Fruit fly (Drosophila melanogaster) whole organism, embryonic: ENCODE results near the gene dbo.

Experiments used
- ATbp ChIP-seq: fragments of 200-800 bp; sonication (Bioruptor generic); optimal IDR thresholded peaks from 2 replicates; lab custom pipeline; 2017; ENCODE audit warnings: missing biosample characterization, mild to moderate bottlenecking, missing genetic modification characterization, missing genetic modification reagents
- Antp ChIP-seq: fragments of 200-800 bp; sonication (Bioruptor generic); optimal IDR thresholded peaks from 3 replicates; lab custom pipeline; 2016; ENCODE audit warnings: missing biosample characterization, missing genetic modification characterization
- CG10654 ChIP-seq: fragments of 200-800 bp; sonication (Bioruptor generic); optimal IDR thresholded peaks from 2 replicates; lab custom pipeline; 2016; ENCODE audit warnings: missing biosample characterization, missing genetic modification characterization
- CG13296 ChIP-seq: fragments of 200-800 bp; sonication (Bioruptor generic); optimal IDR thresholded peaks from 3 replicates; lab custom pipeline; 2018; ENCODE audit warnings: missing biosample characterization, mild to moderate bottlenecking, missing genetic modification characterization
- CG14014 ChIP-seq: fragments of 200-800 bp; sonication (Bioruptor generic); IDR thresholded peaks from 2 replicates; pipeline ENCODE4 v1.3.6; 2022; ENCODE audit warnings: missing biosample characterization, missing genetic modification characterization
- CG16779 ChIP-seq: fragments of 200-800 bp; sonication (Bioruptor generic); IDR thresholded peaks from 2 replicates; pipeline ENCODE4 v1.3.6; 2022; ENCODE audit warnings: missing biosample characterization, missing genetic modification characterization
- CG17361 ChIP-seq: fragments of 200-800 bp; sonication (Bioruptor generic); IDR thresholded peaks from 3 replicates; pipeline ENCODE4 v1.3.6; 2022; ENCODE audit warnings: missing biosample characterization, missing genetic modification characterization
- CG18262 ChIP-seq: fragments of 200-800 bp; optimal IDR thresholded peaks from 3 replicates; lab custom pipeline; 2019; ENCODE audit warnings: missing biosample characterization, mild to moderate bottlenecking, missing genetic modification characterization, moderate library complexity
- CG1832 ChIP-seq: fragments of 200-800 bp; sonication (Bioruptor generic); optimal IDR thresholded peaks from 2 replicates; lab custom pipeline; 2017; ENCODE audit warnings: missing biosample characterization, mild to moderate bottlenecking, missing genetic modification characterization, inconsistent platforms
- CG18476 ChIP-seq: fragments of 200-800 bp; sonication (Bioruptor generic); optimal IDR thresholded peaks from 2 replicates; lab custom pipeline; 2016; ENCODE audit warnings: missing biosample characterization, mild to moderate bottlenecking, missing genetic modification characterization
- CG31365 ChIP-seq: fragments of 200-800 bp; sonication (Bioruptor generic); optimal IDR thresholded peaks from 2 replicates; lab custom pipeline; 2018; ENCODE audit warnings: missing biosample characterization, mild to moderate bottlenecking, missing genetic modification characterization
- CG32772 ChIP-seq: fragments of 200-800 bp; sonication (Bioruptor generic); IDR thresholded peaks from 2 replicates; pipeline ENCODE4 v1.3.6; 2022; ENCODE audit warnings: missing biosample characterization, missing genetic modification characterization
- CG34376 ChIP-seq: fragments of 200-800 bp; sonication (Bioruptor generic); optimal IDR thresholded peaks from 2 replicates; lab custom pipeline; 2018; ENCODE audit warnings: missing biosample characterization, mild to moderate bottlenecking, missing genetic modification characterization
- CG43689 ChIP-seq: fragments of 200-800 bp; sonication (Bioruptor generic); IDR thresholded peaks from 2 replicates; pipeline ENCODE4 v1.3.6; 2022; ENCODE audit warnings: missing biosample characterization, missing genetic modification characterization
- CG7556 ChIP-seq: fragments of 200-800 bp; sonication (Bioruptor generic); optimal IDR thresholded peaks from 2 replicates; lab custom pipeline; 2017; ENCODE audit warnings: missing biosample characterization, mild to moderate bottlenecking, missing genetic modification characterization
- CG7963 ChIP-seq: fragments of 200-800 bp; sonication (Bioruptor generic); IDR thresholded peaks from 3 replicates; pipeline ENCODE4 v1.3.6; 2022; ENCODE audit warnings: missing biosample characterization, missing genetic modification characterization; ENCODE audit not compliant: partially characterized antibody
- CG9437 ChIP-seq: fragments of 200-800 bp; sonication (Bioruptor generic); optimal IDR thresholded peaks from 2 replicates; lab custom pipeline; 2018; ENCODE audit warnings: missing biosample characterization, mild to moderate bottlenecking, missing genetic modification characterization
- CrebB ChIP-seq: fragments of 200-800 bp; sonication (Bioruptor generic); optimal IDR thresholded peaks from 3 replicates; lab custom pipeline; 2018; ENCODE audit warnings: missing biosample characterization, mild to moderate bottlenecking, missing genetic modification characterization
- D ChIP-seq, 2 experiments: fragments of 200-800 bp in 1 of 2; fragments of >200 bp in 1 of 2; sonication (Bioruptor generic) in 1 of 2; optimal IDR thresholded peaks; 2 replicates in 1 of 2; 3 replicates in 1 of 2; lab custom pipeline; 2017; ENCODE audit warnings: mild to moderate bottlenecking in 1 of 2, missing biosample characterization in 1 of 2, missing genetic modification characterization in 1 of 2, missing genetic modification reagents in 1 of 2
- Deaf1 ChIP-seq: fragments of 200-800 bp; optimal IDR thresholded peaks from 3 replicates; lab custom pipeline; 2019; ENCODE audit warnings: missing biosample characterization, mild to moderate bottlenecking, missing genetic modification characterization, moderate library complexity
- E2f1 ChIP-seq: fragments of 200-800 bp; sonication (Bioruptor generic); IDR thresholded peaks from 2 replicates; pipeline ENCODE4 v1.3.6; 2022; ENCODE audit warnings: missing biosample characterization, missing genetic modification characterization
- Eip74EF ChIP-seq, 2 experiments: fragments of 200-800 bp in 1 of 2; fragments of >200 bp in 1 of 2; sonication (Bioruptor generic) in 1 of 2; optimal IDR thresholded peaks; 2 replicates each; lab custom pipeline; 2017 to 2019; ENCODE audit warnings: missing biosample characterization in 2 of 2, missing genetic modification characterization in 2 of 2, mild to moderate bottlenecking in 1 of 2, moderate library complexity in 1 of 2
- Kr ChIP-seq: fragments of 200-800 bp; sonication (Bioruptor generic); optimal IDR thresholded peaks from 2 replicates; lab custom pipeline; 2017; ENCODE audit warnings: missing biosample characterization, mild to moderate bottlenecking, missing genetic modification characterization
- Nf-YA ChIP-seq: fragments of 200-800 bp; sonication (Bioruptor generic); IDR thresholded peaks from 2 replicates; pipeline ENCODE4 v1.3.6; 2022; ENCODE audit warnings: missing biosample characterization, missing genetic modification characterization
- Oli ChIP-seq: fragments of 200-800 bp; sonication (Bioruptor generic); optimal IDR thresholded peaks from 2 replicates; lab custom pipeline; 2018; ENCODE audit warnings: missing biosample characterization, mild to moderate bottlenecking, missing genetic modification characterization, moderate library complexity
- Opbp ChIP-seq: fragments of 200-800 bp; sonication (Bioruptor generic); IDR thresholded peaks from 3 replicates; pipeline ENCODE4 v1.3.6; 2022; ENCODE audit warnings: missing biosample characterization, missing genetic modification characterization; ENCODE audit not compliant: partially characterized antibody
- Side ChIP-seq: fragments of 200-800 bp; sonication (Bioruptor generic); optimal IDR thresholded peaks from 2 replicates; lab custom pipeline; 2016; ENCODE audit warnings: missing biosample characterization, missing genetic modification characterization
- Spps ChIP-seq: fragments of 200-800 bp; sonication (Bioruptor generic); optimal IDR thresholded peaks from 2 replicates; lab custom pipeline; 2018; ENCODE audit warnings: missing biosample characterization, mild to moderate bottlenecking, missing genetic modification characterization
- TFAM ChIP-seq: fragments of 200-800 bp; sonication (Bioruptor generic); optimal IDR thresholded peaks from 2 replicates; lab custom pipeline; 2017; ENCODE audit warnings: missing biosample characterization, missing genetic modification characterization, inconsistent platforms
- Xbp1 ChIP-seq: fragments of 200-800 bp; sonication (Bioruptor generic); optimal IDR thresholded peaks from 3 replicates; lab custom pipeline; 2016; ENCODE audit warnings: missing biosample characterization, mild to moderate bottlenecking, missing genetic modification characterization
- YL-1 ChIP-seq: fragments of 200-800 bp; sonication (Bioruptor generic); optimal IDR thresholded peaks from 3 replicates; lab custom pipeline; 2017; ENCODE audit warnings: missing biosample characterization, mild to moderate bottlenecking, missing genetic modification characterization
- abd-A ChIP-seq: fragments of 200-800 bp; sonication (Bioruptor generic); optimal IDR thresholded peaks from 3 replicates; lab custom pipeline; 2019; ENCODE audit warnings: missing biosample characterization, mild to moderate bottlenecking, missing genetic modification characterization, moderate library complexity
- ara ChIP-seq: fragments of 200-800 bp; sonication (Bioruptor generic); IDR thresholded peaks from 2 replicates; pipeline ENCODE4 v1.3.6; 2022; ENCODE audit warnings: missing biosample characterization, missing genetic modification characterization
- ash1 ChIP-seq: fragments of 200-800 bp; sonication (Bioruptor generic); optimal IDR thresholded peaks from 2 replicates; lab custom pipeline; 2018; ENCODE audit warnings: missing biosample characterization, mild to moderate bottlenecking, missing genetic modification characterization
- bab2 ChIP-seq: fragments of 200-800 bp; sonication (Bioruptor generic); optimal IDR thresholded peaks from 2 replicates; lab custom pipeline; 2016; ENCODE audit warnings: missing biosample characterization, missing genetic modification characterization
- bigmax ChIP-seq: fragments of 200-800 bp; sonication (Bioruptor generic); optimal IDR thresholded peaks from 2 replicates; lab custom pipeline; 2018; ENCODE audit warnings: missing biosample characterization, mild to moderate bottlenecking, missing genetic modification characterization
- dm ChIP-seq: fragments of 200-800 bp; sonication (Bioruptor generic); optimal IDR thresholded peaks from 3 replicates; lab custom pipeline; 2016; ENCODE audit warnings: missing biosample characterization, missing genetic modification characterization
- dpn ChIP-seq, 2 experiments: fragments of 200-800 bp; sonication (Bioruptor generic); optimal IDR thresholded peaks; 3 replicates each; lab custom pipeline; 2016; ENCODE audit warnings: missing biosample characterization in 2 of 2, missing genetic modification characterization in 2 of 2
- ems ChIP-seq: fragments of 200-800 bp; sonication (Bioruptor generic); optimal IDR thresholded peaks from 3 replicates; lab custom pipeline; 2016; ENCODE audit warnings: missing biosample characterization, missing genetic modification characterization
- gce ChIP-seq: fragments of 200-800 bp; sonication (Bioruptor generic); IDR thresholded peaks from 3 replicates; pipeline ENCODE4 v1.3.6; 2022; ENCODE audit warnings: missing biosample characterization, missing genetic modification characterization
- gro ChIP-seq: fragments of 200-800 bp; sonication (Bioruptor generic); optimal IDR thresholded peaks from 2 replicates; lab custom pipeline; 2016; ENCODE audit warnings: missing biosample characterization, missing genetic modification characterization
- gsb ChIP-seq: fragments of 200-800 bp; sonication (Bioruptor generic); IDR thresholded peaks from 2 replicates; pipeline ENCODE4 v1.3.6; 2022; ENCODE audit warnings: missing biosample characterization, missing genetic modification characterization
- nau ChIP-seq: fragments of 200-800 bp; sonication (Bioruptor generic); optimal IDR thresholded peaks from 3 replicates; lab custom pipeline; 2017; ENCODE audit warnings: missing biosample characterization, mild to moderate bottlenecking, missing genetic modification characterization, missing genetic modification reagents
- sc ChIP-seq, 3 experiments: fragments of >200 bp in 2 of 3; fragments of 200-800 bp in 1 of 3; sonication (Bioruptor generic) in 1 of 3; optimal IDR thresholded peaks; 2 replicates in 2 of 3; 3 replicates in 1 of 3; lab custom pipeline; 2017; ENCODE audit warnings: mild to moderate bottlenecking in 1 of 3, missing biosample characterization in 1 of 3, missing genetic modification characterization in 1 of 3, missing genetic modification reagents in 1 of 3
- sens ChIP-seq: fragments of 200-800 bp; sonication (Bioruptor generic); peaks from one replicate; lab custom pipeline; 2016; ENCODE audit warnings: missing biosample characterization, missing genetic modification characterization
- tap ChIP-seq: fragments of 200-800 bp; optimal IDR thresholded peaks from 3 replicates; lab custom pipeline; 2019; ENCODE audit warnings: missing biosample characterization, mild to moderate bottlenecking, missing genetic modification characterization, moderate library complexity
- tio ChIP-seq: fragments of 200-800 bp; sonication (Bioruptor generic); optimal IDR thresholded peaks from 2 replicates; lab custom pipeline; 2017; ENCODE audit warnings: missing biosample characterization, missing genetic modification characterization, inconsistent platforms
- tup ChIP-seq: fragments of 200-800 bp; sonication (Bioruptor generic); optimal IDR thresholded peaks from 2 replicates; lab custom pipeline; 2016; ENCODE audit warnings: missing biosample characterization, mild to moderate bottlenecking, missing genetic modification characterization, moderate library complexity

Gene dbo

DNA sequence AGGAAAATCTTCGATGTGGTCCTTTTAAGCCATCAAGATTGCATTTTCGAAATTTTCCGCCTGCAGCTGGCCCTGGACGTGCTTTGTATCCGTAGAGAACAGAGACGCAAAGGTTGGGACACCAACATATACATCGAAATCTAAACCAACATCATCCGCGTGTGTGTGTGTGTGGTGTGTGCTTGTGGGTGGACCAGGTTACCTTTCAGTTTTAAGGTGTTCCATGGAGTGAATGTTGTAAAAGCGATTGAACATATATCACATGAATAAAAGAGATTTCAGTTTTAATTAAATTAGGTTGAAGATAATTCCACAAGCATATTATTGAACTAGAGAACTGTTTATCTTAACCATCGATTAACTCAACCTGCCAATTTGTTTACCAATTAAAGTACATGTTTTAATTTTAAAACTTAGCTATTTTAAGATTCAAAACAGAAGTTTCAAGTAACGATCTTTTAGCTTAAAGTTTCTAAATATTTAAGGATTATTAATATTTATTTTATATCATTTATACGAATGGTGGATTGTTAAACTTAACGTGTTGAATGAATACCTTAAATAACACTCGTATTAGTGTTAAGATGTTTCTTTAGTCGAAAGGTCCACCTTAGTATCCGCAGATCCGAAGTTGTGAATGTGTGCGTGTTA lies 422 bp downstream of the dbo start (continued):
- TF ChIP-seq CG1832 (GFP tag; lab: Kevin White, UChicago) (no peak), Antp (GFP tag; lab: Kevin White, UChicago) (peak; percentile 55), Kr (GFP tag; lab: Kevin White, UChicago) (no peak), CrebB (tag; lab: Kevin White, UChicago) (peak; percentile 58), ATbp (GFP tag; lab: Kevin White, UChicago) (peak; percentile 62), tup (no peak), CG18476 (GFP tag; lab: Kevin White, UChicago) (peak; percentile 53), nau (GFP tag; lab: Kevin White, UChicago) (peak; percentile 62), sens (GFP tag; lab: Kevin White, UChicago) (peak; percentile 74), Oli (tag; lab: Kevin White, UChicago) (peak; percentile 84), ems (GFP tag; lab: Kevin White, UChicago) (peak; percentile 45), bigmax (no peak), CG43689 (GFP tag; lab: Robert Waterston, UW) (no peak), YL-1 (GFP tag; lab: Kevin White, UChicago) (peak; percentile 40), Eip74EF (GFP tag; optimal IDR thresholded peaks at IDR 0.05; lab: Kevin White, UChicago) (peak in 1 of 2 experiments; percentile 71), TFAM (GFP tag; lab: Kevin White, UChicago) (no peak), Side (peak; percentile 35), CG7963 (GFP tag; lab: Robert Waterston, UW) (no peak), sc (optimal IDR thresholded peaks at IDR 0.05; lab: Kevin White, UChicago) (no peak), sc (GFP tag; optimal IDR thresholded peaks at IDR 0.05; lab: Kevin White, UChicago) (peak; percentile 55), abd-A (tag; lab: Kevin White, UChicago) (no peak), ara (no peak), CG9437 (GFP tag; lab: Kevin White, UChicago) (peak; percentile 29), D (optimal IDR thresholded peaks at IDR 0.05; lab: Kevin White, UChicago) (peak; percentile 47), D (GFP tag; optimal IDR thresholded peaks at IDR 0.05; lab: Kevin White, UChicago) (peak; percentile 73), CG10654 (GFP tag; lab: Kevin White, UChicago) (peak; percentile 34), bab2 (GFP tag; lab: Kevin White, UChicago) (peak; percentile 35), Nf-YA (GFP tag; lab: Robert Waterston, UW) (no peak), CG17361 (GFP tag; lab: Robert Waterston, UW) (peak; percentile 88), CG7556 (peak; percentile 93), CG34376 (peak; percentile 62), E2f1 (GFP tag; lab: Robert Waterston, UW) (0 out of 2 replicates have a peak, but pooled peaks have one; percentile 27), dm (GFP tag; lab: Kevin White, UChicago) (peak; percentile 43), Deaf1 (tag; lab: Kevin White, UChicago) (peak; percentile 66), CG13296 (peak; percentile 87), Xbp1 (GFP tag; lab: Kevin White, UChicago) (peak; percentile 66), CG14014 (GFP tag; lab: Robert Waterston, UW) (peak; percentile 47), tio (GFP tag; lab: Kevin White, UChicago) (peak; percentile 73), dpn (GFP tag; optimal IDR thresholded peaks at IDR 0.05; lab: Kevin White, UChicago) (peak; percentile 35 to 65), Opbp (no peak), gce (GFP tag; lab: Robert Waterston, UW) (peak; percentile 26; the same call in 1 of the 3 replicates), gro (GFP tag; lab: Kevin White, UChicago) (peak; percentile 74), Spps (tag; lab: Kevin White, UChicago) (peak; percentile 29), CG18262 (tag; lab: Kevin White, UChicago) (peak; percentile 88), ash1 (GFP tag; lab: Kevin White, UChicago) (no peak), CG32772 (GFP tag; lab: Robert Waterston, UW) (0 out of 2 replicates have a peak, but pooled peaks have one; percentile 10), CG16779 (GFP tag; lab: Robert Waterston, UW) (0 out of 2 replicates have a peak, but pooled peaks have one; percentile 28), CG31365 (peak; percentile 50), gsb (GFP tag; lab: Robert Waterston, UW) (peak; percentile 53), tap (peak; percentile 69)
